Fruit fly (Drosophila melanogaster) whole organism, embryonic: Measurements from ENCODE around the gene CG32040.

Experiments used
- Aef1 ChIP-seq: fragments of 200-800 bp; sonication (Bioruptor generic); IDR thresholded peaks from 3 replicates; pipeline ENCODE4 v1.3.6; 2022; ENCODE audit warnings: missing biosample characterization, missing genetic modification characterization
- Atf-2 ChIP-seq: fragments of 200-800 bp; sonication (Bioruptor generic); optimal IDR thresholded peaks from 2 replicates; lab custom pipeline; 2016; ENCODE audit warnings: missing biosample characterization, missing genetic modification characterization
- BEAF-32 ChIP-seq: fragments of 200-800 bp; sonication (Bioruptor generic); optimal IDR thresholded peaks from 3 replicates; lab custom pipeline; 2017; ENCODE audit warnings: missing biosample characterization, missing genetic modification characterization, mild to moderate bottlenecking, moderate library complexity, missing genetic modification reagents
- C15 ChIP-seq: fragments of 200-800 bp; sonication (Bioruptor generic); IDR thresholded peaks from 3 replicates; pipeline ENCODE4 v1.3.6; 2022; ENCODE audit warnings: missing biosample characterization, missing genetic modification characterization
- CG10431 ChIP-seq: fragments of 200-800 bp; sonication (Bioruptor generic); optimal IDR thresholded peaks from 3 replicates; lab custom pipeline; 2018; ENCODE audit warnings: missing biosample characterization, mild to moderate bottlenecking, missing genetic modification characterization
- CG10462 ChIP-seq: fragments of 200-800 bp; sonication (Bioruptor generic); optimal IDR thresholded peaks from 2 replicates; lab custom pipeline; 2016; ENCODE audit warnings: missing biosample characterization, missing genetic modification characterization
- CG1233 ChIP-seq: fragments of 200-800 bp; sonication (Bioruptor generic); optimal IDR thresholded peaks from 4 replicates; lab custom pipeline; 2018; ENCODE audit warnings: missing biosample characterization, mild to moderate bottlenecking, missing genetic modification characterization
- CG13624 ChIP-seq: fragments of 200-800 bp; sonication (Bioruptor generic); optimal IDR thresholded peaks from 2 replicates; lab custom pipeline; 2016; ENCODE audit warnings: missing biosample characterization, missing genetic modification characterization
- CG15269 ChIP-seq: fragments of 200-800 bp; sonication (Bioruptor generic); optimal IDR thresholded peaks from 2 replicates; lab custom pipeline; 2018; ENCODE audit warnings: missing biosample characterization, mild to moderate bottlenecking, missing genetic modification characterization, moderate library complexity
- CG1529 ChIP-seq: fragments of 200-800 bp; sonication (Bioruptor generic); optimal IDR thresholded peaks from 3 replicates; lab custom pipeline; 2018; ENCODE audit warnings: missing biosample characterization, missing genetic modification characterization
- CG15696 ChIP-seq: fragments of 200-800 bp; sonication (Bioruptor generic); optimal IDR thresholded peaks from 2 replicates; lab custom pipeline; 2019; ENCODE audit warnings: missing biosample characterization, mild to moderate bottlenecking, missing genetic modification characterization, moderate library complexity
- CG17361 ChIP-seq: fragments of 200-800 bp; sonication (Bioruptor generic); IDR thresholded peaks from 3 replicates; pipeline ENCODE4 v1.3.6; 2022; ENCODE audit warnings: missing biosample characterization, missing genetic modification characterization
- CG2116 ChIP-seq: fragments of 200-800 bp; sonication (Bioruptor generic); optimal IDR thresholded peaks from 3 replicates; lab custom pipeline; 2018; ENCODE audit warnings: missing biosample characterization, mild to moderate bottlenecking, missing genetic modification characterization
- CG31388 ChIP-seq: fragments of 200-800 bp; sonication (Bioruptor generic); optimal IDR thresholded peaks from 2 replicates; lab custom pipeline; 2016; ENCODE audit warnings: missing biosample characterization, missing genetic modification characterization
- CG33213 ChIP-seq: fragments of 200-800 bp; sonication (Bioruptor generic); optimal IDR thresholded peaks from 3 replicates; lab custom pipeline; 2016; ENCODE audit warnings: missing biosample characterization, missing genetic modification characterization
- CG34376 ChIP-seq: fragments of 200-800 bp; sonication (Bioruptor generic); optimal IDR thresholded peaks from 2 replicates; lab custom pipeline; 2018; ENCODE audit warnings: missing biosample characterization, mild to moderate bottlenecking, missing genetic modification characterization
- CG4282 ChIP-seq: fragments of 200-800 bp; sonication (Bioruptor generic); optimal IDR thresholded peaks from 2 replicates; lab custom pipeline; 2016; ENCODE audit warnings: missing biosample characterization, missing genetic modification characterization
- CG4707 ChIP-seq: fragments of 200-800 bp; sonication (Bioruptor generic); optimal IDR thresholded peaks from 2 replicates; lab custom pipeline; 2018; ENCODE audit warnings: missing biosample characterization, mild to moderate bottlenecking, missing genetic modification characterization, moderate library complexity
- CG7786 ChIP-seq: fragments of 200-800 bp; sonication (Bioruptor generic); optimal IDR thresholded peaks from 2 replicates; lab custom pipeline; 2016; ENCODE audit warnings: missing biosample characterization, missing genetic modification characterization
- CHES-1-like ChIP-seq: fragments of 200-800 bp; sonication (Bioruptor generic); optimal IDR thresholded peaks from 2 replicates; lab custom pipeline; 2016; ENCODE audit warnings: missing biosample characterization, missing genetic modification characterization
- CoRest ChIP-seq: fragments of 200-800 bp; sonication (Bioruptor generic); optimal IDR thresholded peaks from 3 replicates; lab custom pipeline; 2018; ENCODE audit warnings: missing biosample characterization, mild to moderate bottlenecking, missing genetic modification characterization, moderate library complexity
- E2f1 ChIP-seq: fragments of 200-800 bp; sonication (Bioruptor generic); IDR thresholded peaks from 2 replicates; pipeline ENCODE4 v1.3.6; 2022; ENCODE audit warnings: missing biosample characterization, missing genetic modification characterization
- H2.0 ChIP-seq: fragments of 200-800 bp; sonication (Bioruptor generic); IDR thresholded peaks from 2 replicates; pipeline ENCODE4 v1.3.6; 2022; ENCODE audit warnings: missing biosample characterization, missing genetic modification characterization
- HHEX ChIP-seq: fragments of 200-800 bp; sonication (Bioruptor generic); optimal IDR thresholded peaks from 3 replicates; lab custom pipeline; 2017; ENCODE audit warnings: missing biosample characterization, mild to moderate bottlenecking, missing genetic modification characterization, missing genetic modification reagents
- HLH4C ChIP-seq: fragments of 200-800 bp; sonication (Bioruptor generic); IDR thresholded peaks from 3 replicates; pipeline ENCODE4 v1.3.6; 2022; ENCODE audit warnings: missing biosample characterization, missing genetic modification characterization; ENCODE audit not compliant: partially characterized antibody
- HLHmδ ChIP-seq: fragments of 200-800 bp; sonication (Bioruptor generic); optimal IDR thresholded peaks from 2 replicates; lab custom pipeline; 2018; ENCODE audit warnings: missing biosample characterization, mild to moderate bottlenecking, missing genetic modification characterization, moderate library complexity
- Med ChIP-seq: fragments of 200-800 bp; sonication (Bioruptor generic); peaks from one replicate; lab custom pipeline; 2016; ENCODE audit warnings: missing biosample characterization, missing genetic modification characterization, mild to moderate bottlenecking, inconsistent platforms, moderate library complexity
- NC2α ChIP-seq: fragments of 200-800 bp; sonication (Bioruptor generic); optimal IDR thresholded peaks from 2 replicates; lab custom pipeline; 2016; ENCODE audit warnings: missing biosample characterization, missing genetic modification characterization
- YL-1 ChIP-seq: fragments of 200-800 bp; sonication (Bioruptor generic); optimal IDR thresholded peaks from 3 replicates; lab custom pipeline; 2017; ENCODE audit warnings: missing biosample characterization, mild to moderate bottlenecking, missing genetic modification characterization
- abd-A ChIP-seq: fragments of 200-800 bp; sonication (Bioruptor generic); optimal IDR thresholded peaks from 3 replicates; lab custom pipeline; 2019; ENCODE audit warnings: missing biosample characterization, mild to moderate bottlenecking, missing genetic modification characterization, moderate library complexity
- cato ChIP-seq: fragments of 200-800 bp; sonication (Bioruptor generic); optimal IDR thresholded peaks from 2 replicates; lab custom pipeline; 2016; ENCODE audit warnings: missing biosample characterization, missing genetic modification characterization, borderline replicate concordance
- crc ChIP-seq: fragments of 200-800 bp; sonication (Bioruptor generic); optimal IDR thresholded peaks from 2 replicates; lab custom pipeline; 2016; ENCODE audit warnings: missing biosample characterization, missing genetic modification characterization
- dmrt11E ChIP-seq: fragments of 200-800 bp; sonication (Bioruptor generic); optimal IDR thresholded peaks from 3 replicates; lab custom pipeline; 2018; ENCODE audit warnings: missing biosample characterization, mild to moderate bottlenecking, missing genetic modification characterization, moderate library complexity
- dysf ChIP-seq: fragments of 200-800 bp; sonication (Bioruptor generic); IDR thresholded peaks from 3 replicates; pipeline ENCODE4 v1.3.6; 2022; ENCODE audit warnings: missing biosample characterization, missing genetic modification characterization
- eyg ChIP-seq: fragments of 200-800 bp; sonication (Bioruptor generic); optimal IDR thresholded peaks from 3 replicates; lab custom pipeline; 2016; ENCODE audit warnings: missing biosample characterization, missing genetic modification characterization
- fu2 ChIP-seq: fragments of 200-800 bp; sonication (Bioruptor generic); optimal IDR thresholded peaks from 2 replicates; lab custom pipeline; 2016; ENCODE audit warnings: missing biosample characterization, missing genetic modification characterization
- h ChIP-seq: fragments of >200 bp; optimal IDR thresholded peaks from 2 replicates; lab custom pipeline; 2017
- hkb ChIP-seq, 2 experiments: fragments of 200-800 bp in 1 of 2; fragments of >200 bp in 1 of 2; sonication (Bioruptor generic) in 1 of 2; IDR thresholded peaks in 1 of 2; optimal IDR thresholded peaks in 1 of 2; 2 replicates each; pipeline versions ENCODE4 v1.3.6 to Lab custom; 2017 to 2022; ENCODE audit warnings: missing biosample characterization in 1 of 2, missing genetic modification characterization in 1 of 2
- jigr1 ChIP-seq: fragments of 200-800 bp; sonication (Bioruptor generic); IDR thresholded peaks from 3 replicates; pipeline ENCODE4 v1.3.6; 2022; ENCODE audit warnings: missing biosample characterization, missing genetic modification characterization
- jing ChIP-seq: fragments of 200-800 bp; sonication (Bioruptor generic); optimal IDR thresholded peaks from 2 replicates; lab custom pipeline; 2018; ENCODE audit warnings: missing biosample characterization, mild to moderate bottlenecking, missing genetic modification characterization
- nerfin-1 ChIP-seq: fragments of 200-800 bp; sonication (Bioruptor generic); optimal IDR thresholded peaks from 3 replicates; lab custom pipeline; 2019; ENCODE audit warnings: missing biosample characterization, mild to moderate bottlenecking, missing genetic modification characterization, moderate library complexity
- pan ChIP-seq, 4 experiments: fragments of >200 bp in 3 of 4; fragments of 200-800 bp in 1 of 4; sonication (Bioruptor generic) in 1 of 4; optimal IDR thresholded peaks in 3 of 4; IDR thresholded peaks in 1 of 4; 2 replicates each; pipeline versions ENCODE4 v1.3.6 to Lab custom; 2017 to 2022; ENCODE audit warnings: missing biosample characterization in 2 of 4, missing genetic modification characterization in 2 of 4, mixed read lengths in 1 of 4
- peb ChIP-seq: fragments of 200-800 bp; sonication (Bioruptor generic); IDR thresholded peaks from 2 replicates; pipeline ENCODE4 v1.3.6; 2022; ENCODE audit warnings: missing biosample characterization, missing genetic modification characterization
- pita ChIP-seq: fragments of 200-800 bp; sonication (Bioruptor generic); optimal IDR thresholded peaks from 2 replicates; lab custom pipeline; 2017; ENCODE audit warnings: missing biosample characterization, mild to moderate bottlenecking, missing genetic modification characterization
- pnt ChIP-seq: fragments of 200-800 bp; sonication (Bioruptor generic); optimal IDR thresholded peaks from 3 replicates; lab custom pipeline; 2016; ENCODE audit warnings: missing biosample characterization, missing genetic modification characterization
- sens ChIP-seq: fragments of 200-800 bp; sonication (Bioruptor generic); peaks from one replicate; lab custom pipeline; 2016; ENCODE audit warnings: missing biosample characterization, missing genetic modification characterization
- tup ChIP-seq: fragments of 200-800 bp; sonication (Bioruptor generic); optimal IDR thresholded peaks from 2 replicates; lab custom pipeline; 2016; ENCODE audit warnings: missing biosample characterization, mild to moderate bottlenecking, missing genetic modification characterization, moderate library complexity
- wek ChIP-seq: fragments of 200-800 bp; sonication (Bioruptor generic); optimal IDR thresholded peaks from 3 replicates; lab custom pipeline; 2018; ENCODE audit warnings: missing biosample characterization, mild to moderate bottlenecking, missing genetic modification characterization, moderate library complexity
- zfh1 ChIP-seq: fragments of 200-800 bp; sonication (Bioruptor generic); IDR thresholded peaks from 3 replicates; pipeline ENCODE4 v1.3.6; 2022; ENCODE audit warnings: missing biosample characterization, missing genetic modification characterization

CG32040 gene

DNA sequence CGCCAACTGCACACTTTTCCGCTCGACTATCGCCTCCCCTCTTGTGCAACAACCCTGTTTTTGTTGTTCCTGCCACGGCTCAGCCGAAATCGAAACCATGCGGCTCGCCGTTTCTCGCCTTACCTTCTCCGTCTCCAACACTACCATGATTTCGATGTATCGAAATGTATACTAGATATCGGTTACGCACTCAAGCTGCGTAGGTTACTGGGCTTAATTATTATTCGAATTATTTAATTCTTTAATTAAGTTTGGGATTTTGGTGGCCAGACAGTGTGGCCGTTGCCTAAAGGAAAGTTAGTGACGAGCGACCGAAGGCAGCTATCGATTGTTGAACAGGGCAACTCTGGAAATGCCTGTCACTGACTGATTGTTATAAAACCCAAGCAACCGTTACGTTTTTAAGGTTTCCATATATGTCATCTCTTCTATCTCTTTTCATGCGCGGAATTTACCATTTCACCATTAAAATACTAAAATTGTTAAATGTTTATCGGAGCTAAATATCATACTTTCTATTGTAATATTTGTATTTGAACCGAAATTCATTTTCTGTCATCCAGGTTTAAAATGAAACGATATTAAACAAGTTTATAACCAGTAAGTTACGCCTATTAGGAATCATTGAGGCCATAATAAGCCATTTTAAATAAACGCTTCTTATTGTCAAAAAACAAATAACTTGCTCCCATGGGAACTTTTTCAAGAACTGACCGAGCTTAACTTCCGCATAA lies 48.5 kb downstream of the CG32040 start, which contains the start of gene eIF4E1 (continued):
- TF ChIP-seq dmrt11E (tag; lab: Kevin White, UChicago) = no peak
- no peak for TF ChIP-seq H2.0 (GFP tag; lab: Robert Waterston, UW)
- TF ChIP-seq CG10431 (GFP tag; lab: Kevin White, UChicago) = no peak
- no peak for TF ChIP-seq pan (optimal IDR thresholded peaks at IDR 0.05; lab: Kevin White, UChicago)
- TF ChIP-seq pan (GFP tag; optimal IDR thresholded peaks at IDR 0.05 in 1 of 2, IDR thresholded peaks at IDR 0.05 in 1 of 2) = no peak
- no peak for TF ChIP-seq E2f1 (GFP tag; lab: Robert Waterston, UW)
- TF ChIP-seq jigr1 (GFP tag; lab: Robert Waterston, UW) = no peak
- no peak for TF ChIP-seq Aef1 (GFP tag; lab: Robert Waterston, UW)
- no peak for TF ChIP-seq peb (GFP tag; lab: Robert Waterston, UW)
- TF ChIP-seq sens (GFP tag; lab: Kevin White, UChicago) = peak; percentile 78
- TF ChIP-seq Med (GFP tag; lab: Kevin White, UChicago) = peak; percentile 74
- no peak for TF ChIP-seq dysf (GFP tag; lab: Robert Waterston, UW)
- TF ChIP-seq CoRest (tag; lab: Kevin White, UChicago) = peak; percentile 61
- TF ChIP-seq pnt (GFP tag; lab: Kevin White, UChicago) = no peak
- TF ChIP-seq CG15269 (tag; lab: Kevin White, UChicago) = no peak
- TF ChIP-seq C15 = no peak
- TF ChIP-seq jing = no peak
- no peak for TF ChIP-seq CG31388 (GFP tag; lab: Kevin White, UChicago)
- peak; percentile 61 for TF ChIP-seq YL-1 (GFP tag; lab: Kevin White, UChicago)
- TF ChIP-seq fu2 (GFP tag; lab: Kevin White, UChicago) = no peak
- TF ChIP-seq BEAF-32 (GFP tag; lab: Kevin White, UChicago) = peak; percentile 90
- no peak for TF ChIP-seq Atf-2
- TF ChIP-seq pita (GFP tag; lab: Kevin White, UChicago) = no peak
- peak; percentile 75 for TF ChIP-seq CG10462 (GFP tag; lab: Kevin White, UChicago)
- TF ChIP-seq CHES-1-like (GFP tag; lab: Kevin White, UChicago) = no peak
- no peak for TF ChIP-seq HHEX (GFP tag; lab: Kevin White, UChicago)
- TF ChIP-seq CG33213 (GFP tag; lab: Kevin White, UChicago) = peak; percentile 75
- TF ChIP-seq CG1529 = no peak
- no peak for TF ChIP-seq tup (GFP tag; lab: Kevin White, UChicago)
- no peak for TF ChIP-seq eyg
- no peak for TF ChIP-seq wek (GFP tag; lab: Kevin White, UChicago)
- peak; percentile 57; the same call in 2 of the 3 replicates for TF ChIP-seq HLH4C (GFP tag; lab: Robert Waterston, UW)
- TF ChIP-seq CG2116 = peak; percentile 98
- TF ChIP-seq CG1233 (GFP tag; lab: Kevin White, UChicago) = peak; percentile 1
- TF ChIP-seq CG15696 (tag; lab: Kevin White, UChicago) = peak; percentile 8
- TF ChIP-seq CG7786 (GFP tag; lab: Kevin White, UChicago) = no peak
- TF ChIP-seq NC2α (GFP tag; lab: Kevin White, UChicago) = no peak
- TF ChIP-seq zfh1 (GFP tag; lab: Robert Waterston, UW) = no peak
- TF ChIP-seq CG34376 (GFP tag; lab: Kevin White, UChicago) = no peak
- no peak for TF ChIP-seq CG4707 (GFP tag; lab: Kevin White, UChicago)
- TF ChIP-seq abd-A = no peak
- no peak for TF ChIP-seq nerfin-1 (tag; lab: Kevin White, UChicago)
- peak; percentile 40 for TF ChIP-seq CG13624
- TF ChIP-seq cato (GFP tag; lab: Kevin White, UChicago) = no peak
- TF ChIP-seq h (lab: Kevin White, UChicago) = no peak
- no peak for TF ChIP-seq CG4282 (GFP tag; lab: Kevin White, UChicago)
- TF ChIP-seq hkb (optimal IDR thresholded peaks at IDR 0.05; lab: Kevin White, UChicago) = no peak
- TF ChIP-seq hkb (GFP tag; IDR thresholded peaks at IDR 0.05; lab: Robert Waterston, UW) = no peak
- TF ChIP-seq CG17361 (GFP tag; lab: Robert Waterston, UW) = peak; percentile 28; the same call in 1 of the 3 replicates
- TF ChIP-seq crc = no peak
- no peak for TF ChIP-seq HLHmδ (GFP tag; lab: Kevin White, UChicago)
